Comparison of ENCODE assay signal across 3 worm cellular contexts in the genomic region with DNA sequence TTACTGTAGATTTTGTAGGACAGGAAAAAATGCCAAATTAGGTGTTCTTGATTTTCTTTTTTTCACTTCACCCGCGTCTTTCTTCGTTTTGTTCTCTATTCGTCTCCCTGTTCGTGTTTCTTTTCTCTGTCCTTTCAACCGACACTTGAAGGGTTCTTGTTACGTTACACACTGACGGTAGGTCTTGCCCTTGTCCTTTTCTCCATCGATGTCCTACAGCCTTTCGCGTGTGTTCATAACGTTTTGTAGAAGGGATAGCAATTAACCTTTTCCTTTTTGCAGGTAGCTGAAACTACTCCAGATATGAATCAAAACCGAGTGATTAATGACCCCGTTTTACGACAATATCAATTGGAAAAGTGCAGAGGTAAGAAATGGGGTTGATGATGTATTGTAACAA.
A peak's percentile ranks its signal among the peaks of the same experiment; 100 is the strongest.
TF ChIP-seq lines count a peak whose summit lies in the region.

A gene (plus strand): TSS at position 276 of the 400 bp plus-strand sequence.

TF ChIP-seq in whole organism, L1 larva, 84 proteins besides CTCF, POLR2A, EP300 and RAD21 (continued from another document):
- no peak for TF ChIP-seq alr-1 (tag; optimal IDR thresholded peaks at IDR 0.05; lab: Kevin White, UChicago; ENCODE audit: borderline replicate concordance)
- TF ChIP-seq dpl-1 (GFP tag; optimal IDR thresholded peaks at IDR 0.05; lab: Kevin White, UChicago), result no peak
- peak; percentile 71 for TF ChIP-seq dsc-1 (tag; optimal IDR thresholded peaks at IDR 0.05; lab: Kevin White, UChicago)
- no peak for TF ChIP-seq egl-13 (tag; optimal IDR thresholded peaks at IDR 0.05; lab: Kevin White, UChicago)
- no peak for TF ChIP-seq nhr-237 (tag; optimal IDR thresholded peaks at IDR 0.05; lab: Kevin White, UChicago)
- no peak for TF ChIP-seq nhr-11 (tag; optimal IDR thresholded peaks at IDR 0.05; lab: Kevin White, UChicago)
- peak; percentile 44 for TF ChIP-seq xbp-1 (tag; optimal IDR thresholded peaks at IDR 0.05; lab: Kevin White, UChicago)
- no peak for TF ChIP-seq zag-1 (tag; optimal IDR thresholded peaks at IDR 0.05; lab: Kevin White, UChicago)
- TF ChIP-seq mdl-1 (tag; optimal IDR thresholded peaks at IDR 0.05; lab: Kevin White, UChicago), result no peak
- no peak for TF ChIP-seq sox-4 (tag; optimal IDR thresholded peaks at IDR 0.05; lab: Kevin White, UChicago)
- TF ChIP-seq hlh-4 (tag; optimal IDR thresholded peaks at IDR 0.05; lab: Kevin White, UChicago), result no peak
- TF ChIP-seq ceh-90 (tag; optimal IDR thresholded peaks at IDR 0.05; lab: Kevin White, UChicago), result no peak
- TF ChIP-seq aly-2 (tag; optimal IDR thresholded peaks at IDR 0.05; lab: Kevin White, UChicago), result no peak
- peak; percentile 31 for TF ChIP-seq ztf-4 (tag; optimal IDR thresholded peaks at IDR 0.05; lab: Kevin White, UChicago)
- TF ChIP-seq unc-30 (tag; optimal IDR thresholded peaks at IDR 0.05; lab: Kevin White, UChicago), result no peak
- no peak for TF ChIP-seq lin-15B (tag; optimal IDR thresholded peaks at IDR 0.05; lab: Kevin White, UChicago)
- TF ChIP-seq ceh-8 (GFP tag; optimal IDR thresholded peaks at IDR 0.05; lab: Kevin White, UChicago), result no peak
- TF ChIP-seq jun-1 (tag; optimal IDR thresholded peaks at IDR 0.05; lab: Kevin White, UChicago), result peak; percentile 78
- no peak for TF ChIP-seq isw-1 (GFP tag; IDR thresholded peaks at IDR 0.05; lab: Robert Waterston, UW)
- TF ChIP-seq ets-5 (GFP tag; IDR thresholded peaks at IDR 0.05; lab: Robert Waterston, UW), result no peak
- TF ChIP-seq rnt-1 (tag; optimal IDR thresholded peaks at IDR 0.05; lab: Kevin White, UChicago), result peak; percentile 66
- peak; percentile 75 for TF ChIP-seq nhr-85 (tag; lab: Kevin White, UChicago)
- TF ChIP-seq grh-1 (GFP tag; IDR thresholded peaks at IDR 0.05; lab: Robert Waterston, UW), result no peak
- no peak for TF ChIP-seq elt-2 (tag; optimal IDR thresholded peaks at IDR 0.05; lab: Kevin White, UChicago)
- peak; percentile 3 for TF ChIP-seq nhr-77 (tag; optimal IDR thresholded peaks at IDR 0.05; lab: Kevin White, UChicago)
- peak; percentile 65 for TF ChIP-seq mep-1 (tag; optimal IDR thresholded peaks at IDR 0.05; lab: Kevin White, UChicago)
- no peak for TF ChIP-seq sptf-1 (tag; optimal IDR thresholded peaks at IDR 0.05; lab: Kevin White, UChicago)
- TF ChIP-seq snpc-4 (tag; optimal IDR thresholded peaks at IDR 0.05; lab: Kevin White, UChicago), result no peak
- no peak for TF ChIP-seq efl-3 (GFP tag; optimal IDR thresholded peaks at IDR 0.05; lab: Kevin White, UChicago)
- TF ChIP-seq blmp-1 (tag; optimal IDR thresholded peaks at IDR 0.05; lab: Kevin White, UChicago), result peak; percentile 32
- TF ChIP-seq F16B12.6 (tag; optimal IDR thresholded peaks at IDR 0.05; lab: Kevin White, UChicago), result no peak
- TF ChIP-seq sup-37 (GFP tag; optimal IDR thresholded peaks at IDR 0.05; lab: Kevin White, UChicago), result no peak
- TF ChIP-seq C16A3.4 (tag; optimal IDR thresholded peaks at IDR 0.05; lab: Kevin White, UChicago), result peak; percentile 52
- TF ChIP-seq nhr-20 (tag; optimal IDR thresholded peaks at IDR 0.05; lab: Kevin White, UChicago), result peak; percentile 52
- TF ChIP-seq pax-3 (tag; optimal IDR thresholded peaks at IDR 0.05; lab: Kevin White, UChicago), result no peak
- TF ChIP-seq hpl-2 (GFP tag; optimal IDR thresholded peaks at IDR 0.05; lab: Kevin White, UChicago), result peak; percentile 13
- peak; percentile 49 for TF ChIP-seq nhr-71 (tag; optimal IDR thresholded peaks at IDR 0.05; lab: Kevin White, UChicago)
- no peak for TF ChIP-seq ceh-63 (GFP tag; optimal IDR thresholded peaks at IDR 0.05; lab: Kevin White, UChicago)
- no peak for TF ChIP-seq lin-13 (GFP tag; optimal IDR thresholded peaks at IDR 0.05; lab: Kevin White, UChicago)
- peak; percentile 32 for TF ChIP-seq swsn-7 (tag; optimal IDR thresholded peaks at IDR 0.05; lab: Kevin White, UChicago)
- TF ChIP-seq ceh-82 (tag; optimal IDR thresholded peaks at IDR 0.05; lab: Kevin White, UChicago), result peak in 2 of 3 experiments; percentile 17 to 54
- peak; percentile 72 for TF ChIP-seq nhr-90 (tag; optimal IDR thresholded peaks at IDR 0.05; lab: Kevin White, UChicago; ENCODE audit: poor library complexity)
TF ChIP-seq in whole organism, L1 larva: peak in this region for 28.

TF ChIP-seq in whole organism, L2 larva, 48 proteins besides CTCF, POLR2A, EP300 and RAD21 (continued from another document):
- no peak for TF ChIP-seq nhr-10 (tag; optimal IDR thresholded peaks at IDR 0.05; lab: Kevin White, UChicago)

TF ChIP-seq in whole organism, L4 larva, 104 proteins besides CTCF, POLR2A, EP300 and RAD21 (continued from another document):
- TF ChIP-seq dmd-8 (GFP tag; IDR thresholded peaks at IDR 0.05; lab: Robert Waterston, UW) (no peak), tra-1 (GFP tag; IDR thresholded peaks at IDR 0.05; lab: Robert Waterston, UW) (no peak), T26A8.4 (GFP tag; IDR thresholded peaks at IDR 0.05; lab: Robert Waterston, UW) (no peak), zip-11 (GFP tag; IDR thresholded peaks at IDR 0.05; lab: Robert Waterston, UW) (no peak), dmd-6 (GFP tag; IDR thresholded peaks at IDR 0.05; lab: Robert Waterston, UW) (peak; percentile 41), ceh-28 (tag; optimal IDR thresholded peaks at IDR 0.05; lab: Kevin White, UChicago) (no peak), mxl-3 (GFP tag; optimal IDR thresholded peaks at IDR 0.05; lab: Kevin White, UChicago) (peak; percentile 73), lsy-2 (tag; optimal IDR thresholded peaks at IDR 0.05; lab: Kevin White, UChicago) (peak in 1 of 2 experiments; percentile 14), sdz-12 (GFP tag; optimal IDR thresholded peaks at IDR 0.05; lab: Kevin White, UChicago) (no peak), nhr-10 (tag; optimal IDR thresholded peaks at IDR 0.05; lab: Kevin White, UChicago) (peak; percentile 30), tag-97 (GFP tag; IDR thresholded peaks at IDR 0.05; lab: Robert Waterston, UW) (no peak), gei-8 (GFP tag; optimal IDR thresholded peaks at IDR 0.05; lab: Kevin White, UChicago) (no peak), nhr-28 (tag; optimal IDR thresholded peaks at IDR 0.05; lab: Kevin White, UChicago) (peak; percentile 45), php-3 (GFP tag; IDR thresholded peaks at IDR 0.05; lab: Robert Waterston, UW) (0 out of 2 replicates have a peak, but pooled peaks have one; percentile 7), dmd-9 (GFP tag; IDR thresholded peaks at IDR 0.05; lab: Robert Waterston, UW) (no peak), ces-1 (GFP tag; optimal IDR thresholded peaks at IDR 0.05; lab: Kevin White, UChicago) (no peak), snpc-1.2 (GFP tag; IDR thresholded peaks at IDR 0.05; lab: Robert Waterston, UW) (no peak), attf-4 (tag; optimal IDR thresholded peaks at IDR 0.05; lab: Kevin White, UChicago) (no peak), egl-43 (GFP tag; IDR thresholded peaks at IDR 0.05; lab: Robert Waterston, UW) (no peak), Y48G9A.11 (GFP tag; IDR thresholded peaks at IDR 0.05; lab: Robert Waterston, UW) (no peak), vab-7 (GFP tag; IDR thresholded peaks at IDR 0.05; lab: Robert Waterston, UW) (no peak), madf-9 (GFP tag; conservative IDR thresholded peaks at IDR 0.05; lab: Robert Waterston, UW) (0 out of 2 replicates have a peak, but pooled peaks have one; percentile 27), ceh-62 (tag; optimal IDR thresholded peaks at IDR 0.05; lab: Kevin White, UChicago) (no peak), arid-1 (GFP tag; conservative IDR thresholded peaks at IDR 0.05; lab: Robert Waterston, UW) (no peak), nhr-102 (tag; optimal IDR thresholded peaks at IDR 0.05; lab: Kevin White, UChicago) (peak; percentile 84), duxl-1 (tag; optimal IDR thresholded peaks at IDR 0.05; lab: Kevin White, UChicago; ENCODE audit: poor library complexity) (peak; percentile 95), hif-1 (tag; optimal IDR thresholded peaks at IDR 0.05; lab: Kevin White, UChicago) (no peak), nhr-237 (tag; optimal IDR thresholded peaks at IDR 0.05; lab: Kevin White, UChicago) (no peak), ztf-7 (tag; optimal IDR thresholded peaks at IDR 0.05; lab: Kevin White, UChicago) (peak; percentile 71), ztf-11 (tag; optimal IDR thresholded peaks at IDR 0.05; lab: Kevin White, UChicago) (no peak), spr-1 (tag; optimal IDR thresholded peaks at IDR 0.05; lab: Kevin White, UChicago) (peak; percentile 35), pha-4 (GFP tag; IDR thresholded peaks at IDR 0.05; lab: Robert Waterston, UW) (no peak; the same call in 1 of the 2 replicates), pha-4 (tag; optimal IDR thresholded peaks at IDR 0.05; lab: Kevin White, UChicago) (no peak), cey-2 (tag; optimal IDR thresholded peaks at IDR 0.05; lab: Kevin White, UChicago; ENCODE audit: borderline replicate concordance, insufficient read depth) (no peak), snpc-4 (tag; optimal IDR thresholded peaks at IDR 0.05; lab: Kevin White, UChicago) (no peak), daf-12 (tag; optimal IDR thresholded peaks at IDR 0.05; lab: Kevin White, UChicago) (no peak), F44E2.7 (GFP tag; IDR thresholded peaks at IDR 0.05; lab: Robert Waterston, UW) (no peak), F49E8.2 (tag; optimal IDR thresholded peaks at IDR 0.05; lab: Kevin White, UChicago; ENCODE audit: borderline replicate concordance) (no peak), zag-1 (tag; optimal IDR thresholded peaks at IDR 0.05; lab: Kevin White, UChicago) (no peak), nhr-11 (tag; optimal IDR thresholded peaks at IDR 0.05; lab: Kevin White, UChicago) (no peak), D1046.2 (GFP tag; IDR thresholded peaks at IDR 0.05; lab: Robert Waterston, UW) (no peak), ctbp-1 (GFP tag; IDR thresholded peaks at IDR 0.05; lab: Robert Waterston, UW) (no peak), nhr-41 (GFP tag; IDR thresholded peaks at IDR 0.05; lab: Robert Waterston, UW) (no peak), mes-2 (tag; optimal IDR thresholded peaks at IDR 0.05; lab: Kevin White, UChicago; ENCODE audit: poor library complexity, severe bottlenecking) (peak; percentile 85), skn-1 (tag; optimal IDR thresholded peaks at IDR 0.05; lab: Kevin White, UChicago) (no peak), unc-130 (GFP tag; optimal IDR thresholded peaks at IDR 0.05; lab: Kevin White, UChicago) (no peak), rbr-2 (tag; optimal IDR thresholded peaks at IDR 0.05; lab: Kevin White, UChicago) (peak; percentile 68), lin-13 (GFP tag; optimal IDR thresholded peaks at IDR 0.05; lab: Kevin White, UChicago) (peak; percentile 51), Y5F2A.4 (GFP tag; optimal IDR thresholded peaks at IDR 0.05; lab: Kevin White, UChicago) (no peak)
